Worm (Caenorhabditis elegans) whole organism, L3 larva: ENCODE results near the gene srbc-57.

Experiments used
- aly-2 ChIP-seq: fragments of 150-350 bp; optimal IDR thresholded peaks from 2 replicates; lab custom pipeline; 2014; ENCODE audit warnings: missing biosample characterization, missing genetic modification characterization
- ama-1 ChIP-seq: fragments of 150-350 bp; optimal IDR thresholded peaks from 2 replicates; lab custom pipeline; 2018
- ceh-16 ChIP-seq: sonication (generic microtip); optimal IDR thresholded peaks from 2 replicates; lab custom pipeline; 2017; ENCODE audit warnings: missing biosample characterization, missing genetic modification characterization
- ceh-82 ChIP-seq: fragments of 150-350 bp; optimal IDR thresholded peaks from 2 replicates; lab custom pipeline; 2014; ENCODE audit warnings: missing biosample characterization, missing genetic modification characterization
- egl-27 ChIP-seq: sonication (generic microtip); optimal IDR thresholded peaks from 4 replicates; lab custom pipeline; 2017; ENCODE audit warnings: missing biosample characterization, missing genetic modification reagents, missing genetic modification characterization
- elt-2 ChIP-seq: sonication (generic microtip); optimal IDR thresholded peaks from 2 replicates; lab custom pipeline; 2016; ENCODE audit warnings: missing genetic modification reagents, mild to moderate bottlenecking, missing genetic modification characterization, missing compliant biosample characterization
- hmg-11 ChIP-seq: sonication (generic microtip); optimal IDR thresholded peaks from 2 replicates; lab custom pipeline; 2016; ENCODE audit warnings: missing genetic modification characterization, missing compliant biosample characterization
- nhr-237 ChIP-seq: fragments of 150-350 bp; optimal IDR thresholded peaks from 2 replicates; lab custom pipeline; 2014; ENCODE audit warnings: missing biosample characterization, missing genetic modification characterization
- unc-39 ChIP-seq: sonication (generic microtip); optimal IDR thresholded peaks from 4 replicates; lab custom pipeline; 2017; ENCODE audit warnings: missing biosample characterization, missing genetic modification characterization
- zag-1 ChIP-seq: fragments of 150-350 bp; optimal IDR thresholded peaks from 2 replicates; lab custom pipeline; 2014; ENCODE audit warnings: missing biosample characterization, missing genetic modification characterization
- ztf-11 ChIP-seq: fragments of 150-350 bp; optimal IDR thresholded peaks from 2 replicates; lab custom pipeline; 2014; ENCODE audit warnings: missing biosample characterization, missing genetic modification characterization

DNA sequence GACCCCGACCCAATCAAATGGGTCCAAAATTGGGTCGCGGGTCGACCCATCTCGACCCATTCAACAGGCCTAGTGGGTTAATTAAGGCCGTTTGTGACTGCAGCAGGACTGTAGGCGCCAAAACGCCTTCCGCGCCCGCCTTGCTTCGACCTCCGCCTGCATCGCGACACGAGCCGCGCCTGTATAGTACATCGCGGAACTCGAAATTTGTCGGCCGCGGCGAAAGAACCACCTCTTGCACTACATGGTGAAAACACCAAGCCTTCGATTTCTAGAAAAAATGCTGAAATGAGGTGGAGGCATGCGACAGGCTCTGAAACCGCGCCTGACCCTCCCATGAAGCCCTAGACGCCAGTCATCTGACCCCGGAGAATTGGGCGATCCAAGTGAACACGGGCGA is 19.6 kb upstream of the srbc-57 start:
- TF ChIP-seq egl-27 (tag; lab: Kevin White, UChicago) (no peak), nhr-237 (tag; lab: Kevin White, UChicago) (no peak), unc-39 (tag; lab: Kevin White, UChicago) (no peak), zag-1 (tag; lab: Kevin White, UChicago) (no peak), hmg-11 (tag; lab: Kevin White, UChicago) (no peak), ztf-11 (tag; lab: Kevin White, UChicago) (no peak), aly-2 (tag; lab: Kevin White, UChicago) (no peak), ceh-82 (no peak), elt-2 (tag; lab: Kevin White, UChicago) (no peak), ceh-16 (tag; lab: Kevin White, UChicago) (no peak), ama-1 (lab: Kevin White, UChicago) (no peak)
